Worm (Caenorhabditis elegans) whole organism, young adult: ENCODE measurements around the gene sams-1.

Experiments used
- B0019.2 ChIP-seq: fragments of 200-800 bp; sonication (Bioruptor generic); conservative IDR thresholded peaks from 2 replicates; pipeline ENCODE4 v1.3.6; 2022; ENCODE audit warnings: missing genetic modification reagents, missing genetic modification characterization, missing compliant biosample characterization
- B0261.1 ChIP-seq: sonication (generic microtip); optimal IDR thresholded peaks from 2 replicates; lab custom pipeline; 2016; ENCODE audit warnings: mild to moderate bottlenecking, missing genetic modification characterization, moderate library complexity, missing compliant biosample characterization
- B0336.3 ChIP-seq: fragments of 200-800 bp; sonication (Bioruptor generic); IDR thresholded peaks from 2 replicates; pipeline ENCODE4 v1.3.6; 2022; ENCODE audit warnings: missing genetic modification characterization, missing compliant biosample characterization
- C06A6.2 ChIP-seq: fragments of 200-800 bp; sonication (Bioruptor generic); conservative IDR thresholded peaks from 2 replicates; pipeline ENCODE4 v1.3.6; 2022; ENCODE audit warnings: missing genetic modification characterization, missing compliant biosample characterization
- C17E4.6 ChIP-seq: fragments of 200-800 bp; sonication (Bioruptor generic); IDR thresholded peaks from 2 replicates; pipeline ENCODE4 v1.3.6; 2022; ENCODE audit warnings: missing genetic modification reagents, missing genetic modification characterization, missing compliant biosample characterization
- D2030.7 ChIP-seq: fragments of 200-800 bp; sonication (Bioruptor generic); IDR thresholded peaks from 2 replicates; pipeline ENCODE4 v1.3.6; 2022; ENCODE audit warnings: missing genetic modification reagents, missing genetic modification characterization, missing compliant biosample characterization
- F39B2.1 ChIP-seq: fragments of 200-800 bp; sonication (Bioruptor generic); IDR thresholded peaks from 2 replicates; pipeline ENCODE4 v1.3.6; 2022; ENCODE audit warnings: missing genetic modification reagents, missing genetic modification characterization, missing compliant biosample characterization
- F49E8.2 ChIP-seq: sonication (generic microtip); optimal IDR thresholded peaks from 3 replicates; lab custom pipeline; 2017; ENCODE audit warnings: missing genetic modification characterization, mild to moderate bottlenecking, missing compliant biosample characterization, antibody characterized with exemption, moderate library complexity; ENCODE audit not compliant: insufficient read depth
- F52B5.7 ChIP-seq: sonication (generic microtip); optimal IDR thresholded peaks from 2 replicates; lab custom pipeline; 2016; ENCODE audit warnings: mild to moderate bottlenecking, missing genetic modification characterization, missing compliant biosample characterization
- F57C9.4 ChIP-seq: sonication (generic microtip); optimal IDR thresholded peaks from 2 replicates; lab custom pipeline; 2017; ENCODE audit warnings: mild to moderate bottlenecking, missing genetic modification characterization, missing compliant biosample characterization
- Y56A3A.18 ChIP-seq: fragments of 200-800 bp; sonication (Bioruptor generic); IDR thresholded peaks from 2 replicates; pipeline ENCODE4 v1.3.6; 2022; ENCODE audit warnings: missing genetic modification reagents, missing genetic modification characterization, missing compliant biosample characterization
- Y67H2A.10 ChIP-seq: fragments of 200-800 bp; sonication (Bioruptor generic); conservative IDR thresholded peaks from 2 replicates; pipeline ENCODE4 v1.3.6; 2022; ENCODE audit warnings: missing genetic modification reagents, missing genetic modification characterization, missing compliant biosample characterization
- Y79H2A.3 ChIP-seq: fragments of 200-800 bp; sonication (Bioruptor generic); conservative IDR thresholded peaks from 2 replicates; pipeline ENCODE4 v1.3.6; 2022; ENCODE audit warnings: missing genetic modification reagents, missing genetic modification characterization, missing compliant biosample characterization
- ama-1 ChIP-seq, 3 experiments: fragments of 150-350 bp in 1 of 3; sonication (generic microtip) in 2 of 3; optimal IDR thresholded peaks; 2 replicates each; lab custom pipeline; 2014 to 2018; ENCODE audit warnings: missing biosample characterization in 2 of 3, missing genetic modification characterization in 2 of 3, missing genetic modification reagents in 2 of 3
- athp-1 ChIP-seq: sonication (generic microtip); optimal IDR thresholded peaks from 2 replicates; lab custom pipeline; 2017; ENCODE audit warnings: mild to moderate bottlenecking, missing genetic modification characterization, missing compliant biosample characterization
- attf-3 ChIP-seq: fragments of 200-800 bp; sonication (Bioruptor generic); conservative IDR thresholded peaks from 2 replicates; pipeline ENCODE4 v1.3.6; 2022; ENCODE audit warnings: missing genetic modification reagents, missing genetic modification characterization, missing compliant biosample characterization
- attf-5 ChIP-seq: fragments of 200-800 bp; sonication (Bioruptor generic); optimal IDR thresholded peaks from 2 replicates; lab custom pipeline; 2018; ENCODE audit warnings: mild to moderate bottlenecking, missing genetic modification characterization, missing compliant biosample characterization
- attf-6 ChIP-seq: fragments of 200-800 bp; sonication (Bioruptor generic); IDR thresholded peaks from 2 replicates; pipeline ENCODE4 v1.3.6; 2022; ENCODE audit warnings: missing genetic modification reagents, missing genetic modification characterization, missing compliant biosample characterization
- bed-2 ChIP-seq: fragments of 200-800 bp; sonication (Bioruptor generic); IDR thresholded peaks from 2 replicates; pipeline ENCODE4 v1.3.6; 2022; ENCODE audit warnings: missing genetic modification reagents, missing genetic modification characterization, missing compliant biosample characterization
- ccch-3 ChIP-seq: fragments of 200-800 bp; sonication (Bioruptor generic); optimal IDR thresholded peaks from 2 replicates; lab custom pipeline; 2018; ENCODE audit warnings: mild to moderate bottlenecking, missing genetic modification characterization, missing compliant biosample characterization
- cebp-2 ChIP-seq: fragments of 200-800 bp; sonication (Bioruptor generic); IDR thresholded peaks from 2 replicates; pipeline ENCODE4 v1.3.6; 2022; ENCODE audit warnings: missing genetic modification characterization, missing compliant biosample characterization
- ceh-40 ChIP-seq: fragments of 200-800 bp; sonication (Bioruptor generic); IDR thresholded peaks from 2 replicates; pipeline ENCODE4 v1.3.6; 2022; ENCODE audit warnings: missing genetic modification characterization, missing compliant biosample characterization
- die-1 ChIP-seq: sonication (generic microtip); optimal IDR thresholded peaks from 2 replicates; lab custom pipeline; 2016; ENCODE audit warnings: missing genotype, mild to moderate bottlenecking, missing genetic modification characterization, missing compliant biosample characterization
- dox-1 ChIP-seq: fragments of 200-800 bp; sonication (Bioruptor generic); IDR thresholded peaks from 2 replicates; pipeline ENCODE4 v1.3.6; 2022; ENCODE audit warnings: missing genetic modification reagents, missing genetic modification characterization, missing compliant biosample characterization
- dpff-1 ChIP-seq: sonication (generic microtip); optimal IDR thresholded peaks from 2 replicates; lab custom pipeline; 2017; ENCODE audit warnings: mild to moderate bottlenecking, missing genetic modification characterization, missing compliant biosample characterization
- egl-18 ChIP-seq: fragments of 200-800 bp; sonication (Bioruptor generic); IDR thresholded peaks from 2 replicates; pipeline ENCODE4 v1.3.6; 2022; ENCODE audit warnings: missing genetic modification reagents, missing genetic modification characterization, missing compliant biosample characterization
- ets-4 ChIP-seq: fragments of 200-800 bp; sonication (Bioruptor generic); optimal IDR thresholded peaks from 2 replicates; lab custom pipeline; 2018; ENCODE audit warnings: mild to moderate bottlenecking, missing genetic modification characterization, missing compliant biosample characterization
- gei-17 ChIP-seq: fragments of 200-800 bp; sonication (Bioruptor generic); optimal IDR thresholded peaks from 2 replicates; lab custom pipeline; 2018; ENCODE audit warnings: mild to moderate bottlenecking, missing genetic modification characterization, missing compliant biosample characterization
- him-1 ChIP-seq: sonication (generic microtip); optimal IDR thresholded peaks from 2 replicates; lab custom pipeline; 2016; ENCODE audit warnings: missing genotype, missing genetic modification reagents, missing genetic modification characterization, missing compliant biosample characterization
- hlh-26 ChIP-seq: fragments of 200-800 bp; sonication (Bioruptor generic); conservative IDR thresholded peaks from 2 replicates; pipeline ENCODE4 v1.3.6; 2022; ENCODE audit warnings: missing genetic modification reagents, missing genetic modification characterization, missing compliant biosample characterization
- hmg-20 ChIP-seq: fragments of 200-800 bp; sonication (Bioruptor generic); IDR thresholded peaks from 2 replicates; pipeline ENCODE4 v1.3.6; 2022; ENCODE audit warnings: missing genetic modification reagents, missing genetic modification characterization, missing compliant biosample characterization
- hrde-1 ChIP-seq: sonication (generic microtip); optimal IDR thresholded peaks from 2 replicates; lab custom pipeline; 2016; ENCODE audit warnings: missing genetic modification characterization, mild to moderate bottlenecking, missing compliant biosample characterization, moderate library complexity, missing genotype, missing genetic modification reagents, borderline replicate concordance
- lag-1 ChIP-seq: fragments of 200-800 bp; sonication (Bioruptor generic); IDR thresholded peaks from 2 replicates; pipeline ENCODE4 v1.3.6; 2022; ENCODE audit warnings: missing genetic modification reagents, missing genetic modification characterization, missing compliant biosample characterization
- lin-54 ChIP-seq: fragments of 200-800 bp; sonication (Bioruptor generic); optimal IDR thresholded peaks from 2 replicates; lab custom pipeline; 2018; ENCODE audit warnings: mild to moderate bottlenecking, missing genetic modification characterization, missing compliant biosample characterization
- lir-1 ChIP-seq: fragments of 200-800 bp; sonication (Bioruptor generic); conservative IDR thresholded peaks from 2 replicates; pipeline ENCODE4 v1.3.6; 2022; ENCODE audit warnings: missing genetic modification reagents, missing genetic modification characterization, missing compliant biosample characterization
- madf-10 ChIP-seq: sonication (generic microtip); optimal IDR thresholded peaks from 2 replicates; lab custom pipeline; 2016; ENCODE audit warnings: mild to moderate bottlenecking, missing genetic modification characterization, missing compliant biosample characterization
- mel-28 ChIP-seq: sonication (generic microtip); optimal IDR thresholded peaks from 2 replicates; lab custom pipeline; 2016; ENCODE audit warnings: borderline replicate concordance, mild to moderate bottlenecking, missing genetic modification characterization, missing compliant biosample characterization
- nfya-2 ChIP-seq: fragments of 200-800 bp; sonication (Bioruptor generic); IDR thresholded peaks from 2 replicates; pipeline ENCODE4 v1.3.6; 2022; ENCODE audit warnings: missing genetic modification reagents, missing genetic modification characterization, missing compliant biosample characterization
- nhr-27 ChIP-seq: fragments of 200-800 bp; sonication (Bioruptor generic); optimal IDR thresholded peaks from 2 replicates; lab custom pipeline; 2018; ENCODE audit warnings: mild to moderate bottlenecking, missing genetic modification characterization, moderate library complexity, missing compliant biosample characterization
- pbrm-1 ChIP-seq: fragments of 200-800 bp; sonication (Bioruptor generic); IDR thresholded peaks from 2 replicates; pipeline ENCODE4 v1.3.6; 2022; ENCODE audit warnings: missing genetic modification reagents, missing genetic modification characterization, missing compliant biosample characterization
- sea-2 ChIP-seq: fragments of 200-800 bp; sonication (Bioruptor generic); IDR thresholded peaks from 2 replicates; pipeline ENCODE4 v1.3.6; 2022; ENCODE audit warnings: missing genetic modification characterization, missing compliant biosample characterization
- snpc-3.4 ChIP-seq: sonication (generic microtip); optimal IDR thresholded peaks from 2 replicates; lab custom pipeline; 2017; ENCODE audit warnings: missing genetic modification characterization, mild to moderate bottlenecking, missing compliant biosample characterization, antibody characterized with exemption, moderate library complexity, missing genotype, missing genetic modification reagents
- somi-1 ChIP-seq: fragments of 200-800 bp; sonication (Bioruptor generic); optimal IDR thresholded peaks from 2 replicates; lab custom pipeline; 2018; ENCODE audit warnings: mild to moderate bottlenecking, missing genetic modification characterization, missing compliant biosample characterization
- sptf-2 ChIP-seq: fragments of 200-800 bp; sonication (Bioruptor generic); optimal IDR thresholded peaks from 2 replicates; lab custom pipeline; 2018; ENCODE audit warnings: mild to moderate bottlenecking, missing genetic modification characterization, missing compliant biosample characterization
- xnd-1 ChIP-seq: sonication (generic microtip); optimal IDR thresholded peaks from 2 replicates; lab custom pipeline; 2016; ENCODE audit warnings: missing genotype, missing genetic modification reagents, missing genetic modification characterization, missing compliant biosample characterization
- ztf-22 ChIP-seq: fragments of 200-800 bp; sonication (Bioruptor generic); optimal IDR thresholded peaks from 2 replicates; lab custom pipeline; 2018; ENCODE audit warnings: mild to moderate bottlenecking, missing genetic modification characterization, moderate library complexity, missing compliant biosample characterization
- ztf-26 ChIP-seq: sonication (generic microtip); optimal IDR thresholded peaks from 2 replicates; lab custom pipeline; 2017; ENCODE audit warnings: missing genetic modification characterization, missing compliant biosample characterization
- ztf-28 ChIP-seq: fragments of 200-800 bp; sonication (Bioruptor generic); IDR thresholded peaks from 2 replicates; pipeline ENCODE4 v1.3.6; 2022; ENCODE audit warnings: missing genetic modification reagents, missing genetic modification characterization, missing compliant biosample characterization

sams-1 gene

ce11 chrX:11934933-11935332 is 30.8 kb upstream of the sams-1 start (continued):
- TF ChIP-seq F49E8.2 (tag; lab: Kevin White, UChicago), result no peak
- peak; percentile 68 for TF ChIP-seq somi-1 (GFP tag; lab: Kevin White, UChicago)
- TF ChIP-seq Y67H2A.10 (GFP tag; lab: Robert Waterston, UW), result no peak
- TF ChIP-seq hrde-1 (tag; lab: Kevin White, UChicago), result peak; percentile 18
- no peak for TF ChIP-seq dpff-1 (tag; lab: Kevin White, UChicago)
- TF ChIP-seq B0019.2 (GFP tag; lab: Robert Waterston, UW), result no peak
- peak; percentile 81; the same call in 1 of the 2 replicates for TF ChIP-seq dox-1 (GFP tag; lab: Robert Waterston, UW)
- TF ChIP-seq B0261.1 (tag; lab: Kevin White, UChicago), result peak; percentile 90
- peak; percentile 66 for TF ChIP-seq F52B5.7 (tag; lab: Kevin White, UChicago)
- TF ChIP-seq snpc-3.4 (tag; lab: Kevin White, UChicago), result peak; percentile 58
- no peak for TF ChIP-seq ceh-40 (GFP tag; lab: Robert Waterston, UW)
- TF ChIP-seq hlh-26 (GFP tag; lab: Robert Waterston, UW), result no peak
- TF ChIP-seq egl-18 (GFP tag; lab: Robert Waterston, UW), result no peak
- TF ChIP-seq ets-4, result no peak
- 0 out of 2 replicates have a peak, but pooled peaks have one; percentile 12 for TF ChIP-seq sea-2 (GFP tag; lab: Robert Waterston, UW)
- TF ChIP-seq bed-2 (GFP tag; lab: Robert Waterston, UW), result no peak
- peak; percentile 66; the same call in 1 of the 2 replicates for TF ChIP-seq B0336.3 (GFP tag; lab: Robert Waterston, UW)
- TF ChIP-seq Y79H2A.3, result no peak
- no peak for TF ChIP-seq athp-1 (tag; lab: Kevin White, UChicago)
- peak; percentile 91 for TF ChIP-seq him-1 (tag; lab: Kevin White, UChicago)
- 0 out of 2 replicates have a peak, but pooled peaks have one; percentile 12 for TF ChIP-seq attf-6 (GFP tag; lab: Robert Waterston, UW)
- peak; percentile 71 for TF ChIP-seq ztf-26
- peak; percentile 72; the same call in 1 of the 2 replicates for TF ChIP-seq hmg-20
- TF ChIP-seq ztf-28 (GFP tag; lab: Robert Waterston, UW), result peak; percentile 86
- peak; percentile 84 for TF ChIP-seq die-1 (tag; lab: Kevin White, UChicago)
- peak; percentile 39 for TF ChIP-seq mel-28 (tag; lab: Kevin White, UChicago)
- TF ChIP-seq nfya-2 (GFP tag; lab: Robert Waterston, UW), result no peak
- peak; percentile 83 for TF ChIP-seq D2030.7 (GFP tag; lab: Robert Waterston, UW)
- no peak for TF ChIP-seq lag-1
- TF ChIP-seq madf-10 (tag; lab: Kevin White, UChicago), result peak; percentile 77
- peak; percentile 89 for TF ChIP-seq gei-17
- TF ChIP-seq xnd-1 (tag; lab: Kevin White, UChicago), result no peak
- TF ChIP-seq lir-1 (GFP tag; lab: Robert Waterston, UW), result peak; percentile 31; the same call in 1 of the 2 replicates
- TF ChIP-seq attf-5 (GFP tag; lab: Kevin White, UChicago), result peak; percentile 43
- TF ChIP-seq ama-1 (optimal IDR thresholded peaks at IDR 0.05; lab: Kevin White, UChicago), result no peak
- peak in 1 of 2 experiments; percentile 25 for TF ChIP-seq ama-1 (GFP tag; optimal IDR thresholded peaks at IDR 0.05; lab: Kevin White, UChicago)
- no peak for TF ChIP-seq C17E4.6 (GFP tag; lab: Robert Waterston, UW)
- TF ChIP-seq attf-3 (GFP tag; lab: Robert Waterston, UW), result 0 out of 2 replicates have a peak, but pooled peaks have one; percentile 16
- peak; percentile 87 for TF ChIP-seq pbrm-1 (GFP tag; lab: Robert Waterston, UW)
- TF ChIP-seq cebp-2 (GFP tag; lab: Robert Waterston, UW), result no peak
- TF ChIP-seq ztf-22 (GFP tag; lab: Kevin White, UChicago), result no peak
- no peak for TF ChIP-seq C06A6.2
- TF ChIP-seq lin-54 (GFP tag; lab: Kevin White, UChicago), result peak; percentile 50
- no peak for TF ChIP-seq sptf-2
- no peak for TF ChIP-seq ccch-3
- peak; percentile 76; the same call in 1 of the 2 replicates for TF ChIP-seq Y56A3A.18 (GFP tag; lab: Robert Waterston, UW)
- no peak for TF ChIP-seq F57C9.4 (tag; lab: Kevin White, UChicago)
- no peak for TF ChIP-seq nhr-27
- no peak for TF ChIP-seq F39B2.1 (GFP tag; lab: Robert Waterston, UW)
